Worm (Caenorhabditis elegans): ENCODE data around the gene R74.7.

DNA sequence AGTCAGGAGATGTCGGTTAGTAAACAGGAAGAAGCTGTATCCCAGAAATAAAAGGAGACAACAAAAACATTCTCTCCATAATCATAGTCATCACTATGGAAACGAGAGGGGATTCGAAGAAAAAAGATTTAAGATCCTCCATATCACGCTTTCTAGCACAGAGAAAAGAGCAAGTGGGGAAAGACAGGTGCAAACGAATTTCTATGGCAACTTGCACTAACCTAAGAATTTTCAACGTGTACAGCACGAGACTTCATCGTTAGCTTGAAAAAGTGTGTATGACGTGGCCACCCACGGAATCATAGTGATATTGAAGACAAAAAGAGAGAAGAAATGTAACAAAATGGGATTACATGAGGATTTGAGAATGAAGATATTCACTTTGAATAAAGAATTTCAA, 16.6 kb downstream of the R74.7 start:
- TF ChIP-seq nfya-1 (tag; optimal IDR thresholded peaks at IDR 0.05) = no peak
- TF ChIP-seq nhr-11 (tag; optimal IDR thresholded peaks at IDR 0.05) = no peak
- no peak for TF ChIP-seq mec-3 (tag; optimal IDR thresholded peaks at IDR 0.05; ENCODE audit: borderline replicate concordance)
- TF ChIP-seq sox-4 (tag; optimal IDR thresholded peaks at IDR 0.05) = no peak
- TF ChIP-seq unc-3 (GFP tag; conservative IDR thresholded peaks at IDR 0.05) = no peak
- TF ChIP-seq unc-3 (tag; optimal IDR thresholded peaks at IDR 0.05) = no peak
- no peak for TF ChIP-seq unc-86 (tag; optimal IDR thresholded peaks at IDR 0.05)
- TF ChIP-seq zip-5 (tag; optimal IDR thresholded peaks at IDR 0.05) = no peak
- no peak for TF ChIP-seq pag-3 (tag; optimal IDR thresholded peaks at IDR 0.05; ENCODE audit: borderline replicate concordance)
- TF ChIP-seq pqm-1 (tag; optimal IDR thresholded peaks at IDR 0.05) = no peak
- TF ChIP-seq madf-2 (tag; optimal IDR thresholded peaks at IDR 0.05) = no peak
- TF ChIP-seq unc-55 (GFP tag; optimal IDR thresholded peaks at IDR 0.05) = no peak
- TF ChIP-seq ceh-6 (GFP tag; optimal IDR thresholded peaks at IDR 0.05) = no peak
- no peak for TF ChIP-seq ahr-1 (tag; optimal IDR thresholded peaks at IDR 0.05)

All from whole organism, late embryonic.